Worm (Caenorhabditis elegans) whole organism, midembryonic: ENCODE measurements around the gene H11E01.3.

Experiments
- cog-1 ChIP-seq: sonication (generic microtip); optimal IDR thresholded peaks from 2 replicates; lab custom pipeline; 2016; ENCODE audit warnings: missing genetic modification characterization, missing compliant biosample characterization
- ref-1 ChIP-seq: fragments of 200-800 bp; sonication (Bioruptor generic); conservative IDR thresholded peaks from 2 replicates; pipeline ENCODE4 v1.3.6; 2022; ENCODE audit warnings: missing genetic modification reagents, missing genetic modification characterization, missing compliant biosample characterization

DNA sequence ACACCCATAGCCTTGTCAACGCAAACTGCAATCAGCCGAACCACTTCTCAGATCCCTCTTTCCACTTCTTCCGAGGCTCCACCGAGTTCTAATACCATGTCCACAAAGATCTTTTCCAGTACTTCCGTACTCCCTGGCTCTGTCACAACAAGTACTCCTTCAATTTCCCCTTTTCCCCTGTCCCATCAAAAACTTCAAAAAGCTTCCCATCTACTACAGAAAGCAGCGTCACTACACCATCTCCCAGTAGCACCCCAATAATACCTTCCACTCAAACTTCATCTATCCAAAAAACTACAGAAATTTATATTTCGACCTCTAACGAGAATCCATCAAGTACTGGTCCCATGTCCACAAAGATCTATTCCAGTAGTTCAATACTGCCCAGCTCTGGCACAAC, 47.8 kb upstream of the H11E01.3 start:
- TF ChIP-seq cog-1 (tag; lab: Kevin White, UChicago) = no peak
- TF ChIP-seq ref-1 (GFP tag; lab: Robert Waterston, UW) = no peak
